Fruit fly (Drosophila melanogaster): Measurements from ENCODE around the gene CG43401.

dm6 chr2L:1425799-1426357, 2.4 kb upstream of the CG43401 start:
- no peak for TF ChIP-seq CrebA (GFP tag; optimal IDR thresholded peaks at IDR 0.05; ENCODE audit: borderline replicate concordance)
- no peak for TF ChIP-seq ey (GFP tag; optimal IDR thresholded peaks at IDR 0.05)
- TF ChIP-seq Dfd (GFP tag; optimal IDR thresholded peaks at IDR 0.05), result no peak
- no peak for TF ChIP-seq Myc (optimal IDR thresholded peaks at IDR 0.05)
- no peak for TF ChIP-seq tai (GFP tag; optimal IDR thresholded peaks at IDR 0.05)
- TF ChIP-seq Hr78 (GFP tag; optimal IDR thresholded peaks at IDR 0.05), result no peak
- no peak for TF ChIP-seq br (GFP tag; optimal IDR thresholded peaks at IDR 0.05)
- no peak for TF ChIP-seq h (GFP tag; optimal IDR thresholded peaks at IDR 0.05)
- no peak for TF ChIP-seq dsf (GFP tag; optimal IDR thresholded peaks at IDR 0.05; ENCODE audit: borderline replicate concordance)

Data from whole organism, wandering third instar larva.